Worm (Caenorhabditis elegans) whole organism, young adult: ENCODE results near the gene ndg-4.

Source experiments
- B0019.2 ChIP-seq: fragments of 200-800 bp; sonication (Bioruptor generic); conservative IDR thresholded peaks from 2 replicates; pipeline ENCODE4 v1.3.6; 2022; ENCODE audit warnings: missing genetic modification reagents, missing genetic modification characterization, missing compliant biosample characterization
- F10E7.11 ChIP-seq: sonication (generic microtip); optimal IDR thresholded peaks from 2 replicates; lab custom pipeline; 2017; ENCODE audit warnings: mild to moderate bottlenecking, missing genetic modification characterization, moderate library complexity, missing compliant biosample characterization
- F23B12.7 ChIP-seq: sonication (generic microtip); optimal IDR thresholded peaks from 2 replicates; lab custom pipeline; 2017; ENCODE audit warnings: missing genetic modification characterization, mild to moderate bottlenecking, missing compliant biosample characterization, antibody characterized with exemption, moderate library complexity; ENCODE audit not compliant: insufficient read depth
- F57A8.1 ChIP-seq: fragments of 200-800 bp; sonication (Bioruptor generic); optimal IDR thresholded peaks from 2 replicates; lab custom pipeline; 2018; ENCODE audit warnings: mild to moderate bottlenecking, missing genetic modification characterization, moderate library complexity, missing compliant biosample characterization
- K12H6.12 ChIP-seq: fragments of 200-800 bp; sonication (Bioruptor generic); optimal IDR thresholded peaks from 2 replicates; lab custom pipeline; 2018; ENCODE audit warnings: mild to moderate bottlenecking, missing genetic modification characterization, missing compliant biosample characterization
- T07F8.4 ChIP-seq: sonication (generic microtip); optimal IDR thresholded peaks from 2 replicates; lab custom pipeline; 2016; ENCODE audit warnings: mild to moderate bottlenecking, missing genetic modification characterization, moderate library complexity, missing compliant biosample characterization
- Y67H2A.10 ChIP-seq: fragments of 200-800 bp; sonication (Bioruptor generic); conservative IDR thresholded peaks from 2 replicates; pipeline ENCODE4 v1.3.6; 2022; ENCODE audit warnings: missing genetic modification reagents, missing genetic modification characterization, missing compliant biosample characterization
- Y79H2A.3 ChIP-seq: fragments of 200-800 bp; sonication (Bioruptor generic); conservative IDR thresholded peaks from 2 replicates; pipeline ENCODE4 v1.3.6; 2022; ENCODE audit warnings: missing genetic modification reagents, missing genetic modification characterization, missing compliant biosample characterization
- ZK185.1 ChIP-seq: sonication (generic microtip); optimal IDR thresholded peaks from 2 replicates; lab custom pipeline; 2016; ENCODE audit warnings: mild to moderate bottlenecking, missing genetic modification characterization, missing compliant biosample characterization; ENCODE audit not compliant: poor library complexity, severe bottlenecking
- akir-1 ChIP-seq: fragments of 200-800 bp; sonication (Bioruptor generic); optimal IDR thresholded peaks from 2 replicates; lab custom pipeline; 2018; ENCODE audit warnings: mild to moderate bottlenecking, missing genetic modification characterization, moderate library complexity, missing compliant biosample characterization
- aptf-3 ChIP-seq: fragments of 200-800 bp; sonication (Bioruptor generic); IDR thresholded peaks from 2 replicates; pipeline ENCODE4 v1.3.6; 2022; ENCODE audit warnings: missing genetic modification characterization, missing compliant biosample characterization
- athp-1 ChIP-seq: sonication (generic microtip); optimal IDR thresholded peaks from 2 replicates; lab custom pipeline; 2017; ENCODE audit warnings: mild to moderate bottlenecking, missing genetic modification characterization, missing compliant biosample characterization
- ceh-100 ChIP-seq: fragments of 200-800 bp; sonication (Bioruptor generic); IDR thresholded peaks from 2 replicates; pipeline ENCODE4 v1.3.6; 2022; ENCODE audit warnings: missing genetic modification reagents, missing genetic modification characterization, missing compliant biosample characterization
- ceh-79 ChIP-seq: sonication (generic microtip); optimal IDR thresholded peaks from 2 replicates; lab custom pipeline; 2017; ENCODE audit warnings: mild to moderate bottlenecking, missing genetic modification characterization, missing compliant biosample characterization
- dox-1 ChIP-seq: fragments of 200-800 bp; sonication (Bioruptor generic); IDR thresholded peaks from 2 replicates; pipeline ENCODE4 v1.3.6; 2022; ENCODE audit warnings: missing genetic modification reagents, missing genetic modification characterization, missing compliant biosample characterization
- egl-44 ChIP-seq: fragments of 200-800 bp; sonication (Bioruptor generic); IDR thresholded peaks from 2 replicates; pipeline ENCODE4 v1.3.6; 2022; ENCODE audit warnings: missing genetic modification reagents, missing genetic modification characterization, missing compliant biosample characterization
- fkh-3 ChIP-seq: sonication (generic microtip); optimal IDR thresholded peaks from 2 replicates; lab custom pipeline; 2016; ENCODE audit warnings: mild to moderate bottlenecking, missing genetic modification characterization, missing compliant biosample characterization
- him-1 ChIP-seq: sonication (generic microtip); optimal IDR thresholded peaks from 2 replicates; lab custom pipeline; 2016; ENCODE audit warnings: missing genotype, missing genetic modification reagents, missing genetic modification characterization, missing compliant biosample characterization
- hlh-12 ChIP-seq: sonication (generic microtip); optimal IDR thresholded peaks from 2 replicates; lab custom pipeline; 2016; ENCODE audit warnings: missing genetic modification characterization, missing compliant biosample characterization
- hmg-1.2 ChIP-seq: fragments of 200-800 bp; sonication (Bioruptor generic); IDR thresholded peaks from 2 replicates; pipeline ENCODE4 v1.3.6; 2022; ENCODE audit warnings: missing genetic modification reagents, missing genetic modification characterization, missing compliant biosample characterization
- hrde-1 ChIP-seq: sonication (generic microtip); optimal IDR thresholded peaks from 2 replicates; lab custom pipeline; 2016; ENCODE audit warnings: missing genetic modification characterization, mild to moderate bottlenecking, missing compliant biosample characterization, moderate library complexity, missing genotype, missing genetic modification reagents, borderline replicate concordance
- hsf-1 ChIP-seq: fragments of 200-800 bp; sonication (Bioruptor generic); IDR thresholded peaks from 2 replicates; pipeline ENCODE4 v1.3.6; 2022; ENCODE audit warnings: missing genetic modification reagents, missing genetic modification characterization, missing compliant biosample characterization
- let-607 ChIP-seq, 2 experiments: fragments of 200-800 bp in 1 of 2; sonication (Bioruptor generic) in 1 of 2; sonication (generic microtip) in 1 of 2; optimal IDR thresholded peaks; 2 replicates each; lab custom pipeline; 2016 to 2018; ENCODE audit warnings: mild to moderate bottlenecking in 2 of 2, missing compliant biosample characterization in 2 of 2, missing genetic modification characterization in 2 of 2, moderate library complexity in 2 of 2, missing genotype in 1 of 2
- lin-26 ChIP-seq: fragments of 200-800 bp; sonication (Bioruptor generic); IDR thresholded peaks from 2 replicates; pipeline ENCODE4 v1.3.6; 2022; ENCODE audit warnings: missing genetic modification reagents, missing genetic modification characterization, missing compliant biosample characterization
- lin-35 ChIP-seq, 3 experiments: fragments of 150-350 bp in 2 of 3; sonication (generic microtip) in 1 of 3; optimal IDR thresholded peaks; 2 replicates each; lab custom pipeline; 2014 to 2018; ENCODE audit warnings: missing biosample characterization in 3 of 3, missing genetic modification characterization in 3 of 3, missing genetic modification reagents in 3 of 3
- lin-40 ChIP-seq: sonication (generic microtip); optimal IDR thresholded peaks from 2 replicates; lab custom pipeline; 2016; ENCODE audit warnings: missing genetic modification characterization, mild to moderate bottlenecking, missing compliant biosample characterization, missing genotype, missing genetic modification reagents
- lin-54 ChIP-seq: fragments of 200-800 bp; sonication (Bioruptor generic); optimal IDR thresholded peaks from 2 replicates; lab custom pipeline; 2018; ENCODE audit warnings: mild to moderate bottlenecking, missing genetic modification characterization, missing compliant biosample characterization
- lsl-1 ChIP-seq: fragments of 200-800 bp; sonication (Bioruptor generic); optimal IDR thresholded peaks from 2 replicates; lab custom pipeline; 2018; ENCODE audit warnings: mild to moderate bottlenecking, missing genetic modification characterization, moderate library complexity, missing compliant biosample characterization
- madf-6 ChIP-seq: fragments of 200-800 bp; sonication (Bioruptor generic); IDR thresholded peaks from 2 replicates; pipeline ENCODE4 v1.3.6; 2022; ENCODE audit warnings: missing genetic modification reagents, missing genetic modification characterization, missing compliant biosample characterization
- mel-28 ChIP-seq: sonication (generic microtip); optimal IDR thresholded peaks from 2 replicates; lab custom pipeline; 2016; ENCODE audit warnings: borderline replicate concordance, mild to moderate bottlenecking, missing genetic modification characterization, missing compliant biosample characterization
- nfyb-1 ChIP-seq: fragments of 200-800 bp; sonication (Bioruptor generic); IDR thresholded peaks from 2 replicates; pipeline ENCODE4 v1.3.6; 2022; ENCODE audit warnings: missing genetic modification reagents, missing genetic modification characterization, missing compliant biosample characterization
- repo-1 ChIP-seq: sonication (generic microtip); optimal IDR thresholded peaks from 2 replicates; lab custom pipeline; 2017; ENCODE audit warnings: mild to moderate bottlenecking, missing genetic modification characterization, missing compliant biosample characterization
- rpc-1 ChIP-seq, 2 experiments: fragments of 150-350 bp in 1 of 2; sonication (generic microtip) in 1 of 2; optimal IDR thresholded peaks; 2 replicates each; lab custom pipeline; 2014 to 2018; ENCODE audit warnings: missing biosample characterization in 1 of 2, missing genetic modification characterization in 1 of 2, missing genetic modification reagents in 1 of 2, missing genotype in 1 of 2
- sdz-38 ChIP-seq: sonication (generic microtip); optimal IDR thresholded peaks from 2 replicates; lab custom pipeline; 2016; ENCODE audit warnings: missing genotype, missing genetic modification characterization, missing compliant biosample characterization
- snpc-1.3 ChIP-seq: sonication (generic microtip); optimal IDR thresholded peaks from 2 replicates; lab custom pipeline; 2017; ENCODE audit warnings: missing genetic modification characterization, mild to moderate bottlenecking, missing compliant biosample characterization, antibody characterized with exemption, moderate library complexity, missing genotype, missing genetic modification reagents; ENCODE audit not compliant: insufficient read depth
- snpc-4 ChIP-seq, 5 experiments: fragments of 150-350 bp in 1 of 5; sonication (generic microtip) in 4 of 5; optimal IDR thresholded peaks; 2 replicates each; lab custom pipeline; 2014 to 2018; ENCODE audit warnings: missing genetic modification characterization in 5 of 5, missing biosample characterization in 3 of 5, antibody characterized with exemption in 2 of 5, mild to moderate bottlenecking in 2 of 5, missing compliant biosample characterization in 2 of 5, missing genotype in 2 of 5, moderate library complexity in 2 of 5, missing genetic modification reagents in 1 of 5
- sptf-2 ChIP-seq: fragments of 200-800 bp; sonication (Bioruptor generic); optimal IDR thresholded peaks from 2 replicates; lab custom pipeline; 2018; ENCODE audit warnings: mild to moderate bottlenecking, missing genetic modification characterization, missing compliant biosample characterization
- tlf-1 ChIP-seq: fragments of 200-800 bp; sonication (Bioruptor generic); optimal IDR thresholded peaks from 2 replicates; lab custom pipeline; 2018; ENCODE audit warnings: mild to moderate bottlenecking, missing genetic modification characterization, missing compliant biosample characterization
- unc-62 ChIP-seq: fragments of 150-350 bp; optimal IDR thresholded peaks from 2 replicates; lab custom pipeline; 2014; ENCODE audit warnings: missing biosample characterization, missing genetic modification reagents, missing genetic modification characterization
- zim-3 ChIP-seq: sonication (generic microtip); optimal IDR thresholded peaks from 2 replicates; lab custom pipeline; 2017; ENCODE audit warnings: mild to moderate bottlenecking, missing genetic modification characterization, moderate library complexity, missing compliant biosample characterization
- ztf-18 ChIP-seq: sonication (generic microtip); optimal IDR thresholded peaks from 2 replicates; lab custom pipeline; 2016; ENCODE audit warnings: missing genotype, mild to moderate bottlenecking, missing genetic modification characterization, missing compliant biosample characterization
- ztf-26 ChIP-seq: sonication (generic microtip); optimal IDR thresholded peaks from 2 replicates; lab custom pipeline; 2017; ENCODE audit warnings: missing genetic modification characterization, missing compliant biosample characterization
- ztf-6 ChIP-seq: fragments of 200-800 bp; sonication (Bioruptor generic); IDR thresholded peaks from 2 replicates; pipeline ENCODE4 v1.3.6; 2022; ENCODE audit warnings: missing genetic modification reagents, missing genetic modification characterization, missing compliant biosample characterization

The ndg-4 gene

DNA sequence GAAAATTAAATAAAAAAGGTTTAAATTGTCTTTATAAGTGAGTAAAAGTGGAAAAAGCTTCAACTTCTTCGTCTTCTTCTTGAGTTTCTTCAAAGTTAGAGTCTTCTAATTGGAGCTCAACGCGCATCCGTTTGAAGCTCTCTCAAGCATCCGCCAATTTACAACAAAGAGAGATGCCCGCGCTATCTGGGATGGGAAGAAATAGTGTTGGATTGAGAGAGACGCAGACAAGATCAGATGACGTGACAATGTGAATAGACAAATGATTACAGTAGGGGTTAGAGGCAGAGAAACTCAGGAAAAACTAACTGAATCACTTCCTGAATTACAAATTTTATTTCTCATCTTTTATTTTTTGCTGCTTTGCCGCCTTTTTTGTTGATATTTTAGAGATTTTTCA lies 15.8 kb upstream of the ndg-4 start:
- TF ChIP-seq T07F8.4 (tag; lab: Kevin White, UChicago) (no peak), hmg-1.2 (GFP tag; lab: Robert Waterston, UW) (peak; percentile 75), lin-54 (GFP tag; lab: Kevin White, UChicago) (no peak)
- TF ChIP-seq, all 124 proteins: peak for 1

DNA sequence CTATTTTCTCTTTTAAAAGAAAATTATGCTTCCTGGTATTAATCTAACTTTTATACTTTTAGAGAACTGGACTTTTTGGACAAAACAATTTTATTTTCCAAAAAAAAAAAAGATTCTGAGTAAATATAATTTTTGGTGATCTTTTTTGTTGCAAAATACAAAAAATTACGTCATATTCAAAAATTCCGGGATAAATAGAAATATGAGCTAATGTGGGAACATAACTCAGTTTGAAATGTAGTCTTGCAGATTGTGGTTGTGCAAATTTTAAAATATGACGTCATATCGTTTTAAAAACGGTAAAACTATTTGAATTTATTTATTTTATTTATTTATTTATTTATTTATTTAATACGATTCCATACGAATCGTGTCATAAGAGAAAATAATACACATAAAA lies 14.6 kb upstream of the ndg-4 start:
- TF ChIP-seq snpc-1.3 (no peak), fkh-3 (no peak), ZK185.1 (tag; lab: Kevin White, UChicago) (no peak), madf-6 (GFP tag; lab: Robert Waterston, UW) (no peak), lin-35 (GFP tag; optimal IDR thresholded peaks at IDR 0.05; lab: Kevin White, UChicago) (no peak), lin-26 (GFP tag; lab: Robert Waterston, UW) (no peak), nfyb-1 (GFP tag; lab: Robert Waterston, UW) (no peak), aptf-3 (GFP tag; lab: Robert Waterston, UW) (no peak), ceh-79 (no peak), ztf-26 (tag; lab: Kevin White, UChicago) (no peak), ceh-100 (no peak), lsl-1 (no peak), athp-1 (tag; lab: Kevin White, UChicago) (no peak), dox-1 (GFP tag; lab: Robert Waterston, UW) (no peak)
- TF ChIP-seq, all 124 proteins: peak for 0

DNA sequence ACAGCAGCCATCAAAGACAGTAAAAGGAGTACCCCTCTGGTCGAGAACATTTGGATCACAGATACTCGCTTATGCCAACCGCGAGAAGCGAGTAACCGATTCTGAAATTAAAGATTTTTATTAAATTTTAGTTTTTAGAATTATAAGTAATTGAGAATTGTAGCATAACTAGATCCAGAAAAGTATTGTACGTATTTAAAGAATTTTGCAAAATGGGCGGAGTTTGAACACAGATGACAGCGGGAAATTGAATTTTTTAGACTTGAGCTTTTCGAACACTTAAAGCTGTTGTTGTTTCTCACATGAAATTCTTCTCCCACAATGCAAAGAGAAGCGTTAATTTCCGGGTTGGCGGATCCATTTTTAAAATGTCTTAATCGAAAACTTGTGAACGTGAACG lies 10.3 kb upstream of the ndg-4 start, which contains the start of gene ins-17:
Gene ins-17, minus strand, starts transcription at position 101 of the 400 bp plus-strand sequence.
- TF ChIP-seq rpc-1 (optimal IDR thresholded peaks at IDR 0.05; lab: Kevin White, UChicago) (no peak), rpc-1 (tag; optimal IDR thresholded peaks at IDR 0.05; lab: Kevin White, UChicago) (no peak), aptf-3 (GFP tag; lab: Robert Waterston, UW) (no peak), unc-62 (GFP tag; lab: Kevin White, UChicago) (no peak), sptf-2 (no peak), F23B12.7 (tag; lab: Kevin White, UChicago) (no peak), hsf-1 (GFP tag; lab: Robert Waterston, UW) (no peak), lin-40 (tag; lab: Kevin White, UChicago) (no peak), mel-28 (tag; lab: Kevin White, UChicago) (no peak), ztf-26 (tag; lab: Kevin White, UChicago) (no peak), F57A8.1 (no peak), repo-1 (tag; lab: Kevin White, UChicago) (no peak), F10E7.11 (tag; lab: Kevin White, UChicago) (no peak), him-1 (tag; lab: Kevin White, UChicago) (no peak)
- TF ChIP-seq, all 124 proteins: peak for 0

DNA sequence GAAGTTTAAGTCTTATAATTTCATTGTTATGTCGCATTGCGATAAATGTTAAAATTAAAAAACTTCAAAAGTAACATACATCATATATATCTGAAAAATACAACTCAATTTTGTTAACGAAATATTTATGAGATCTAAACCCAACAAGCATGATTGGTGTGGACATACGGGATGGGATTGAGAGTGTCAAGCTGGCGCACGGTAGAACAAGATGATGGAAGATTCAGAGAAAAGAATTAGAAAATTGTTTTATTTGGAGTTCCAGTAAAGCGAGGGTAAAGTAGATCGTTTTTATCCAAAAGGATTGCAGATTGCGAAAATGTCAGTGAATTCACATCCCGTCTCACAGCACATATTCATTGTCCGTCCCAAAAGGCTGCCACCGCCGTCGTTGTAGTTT lies 9.6 kb upstream of the ndg-4 start:
- peak; percentile 23 for TF ChIP-seq zim-3 (tag; lab: Kevin White, UChicago)
- peak; percentile 78 for TF ChIP-seq hrde-1 (tag; lab: Kevin White, UChicago)
- no peak for TF ChIP-seq snpc-4 (GFP tag; optimal IDR thresholded peaks at IDR 0.05; lab: Kevin White, UChicago)
- TF ChIP-seq snpc-4 (tag; optimal IDR thresholded peaks at IDR 0.05; lab: Kevin White, UChicago), result no peak
- TF ChIP-seq lin-40 (tag; lab: Kevin White, UChicago), result no peak
- 0 out of 2 replicates have a peak, but pooled peaks have one; percentile 43 for TF ChIP-seq egl-44
- no peak for TF ChIP-seq K12H6.12 (tag; lab: Kevin White, UChicago)
- TF ChIP-seq ceh-79, result no peak
- TF ChIP-seq ztf-6, result no peak
- TF ChIP-seq sdz-38 (tag; lab: Kevin White, UChicago), result no peak
- TF ChIP-seq Y67H2A.10 (GFP tag; lab: Robert Waterston, UW), result no peak
- TF ChIP-seq tlf-1 (GFP tag; lab: Kevin White, UChicago), result peak; percentile 35
- no peak for TF ChIP-seq ztf-18 (tag; lab: Kevin White, UChicago)
- TF ChIP-seq lin-54 (GFP tag; lab: Kevin White, UChicago), result peak; percentile 77
- TF ChIP-seq let-607 (tag; optimal IDR thresholded peaks at IDR 0.05; lab: Kevin White, UChicago), result no peak
- TF ChIP-seq B0019.2 (GFP tag; lab: Robert Waterston, UW), result no peak
- no peak for TF ChIP-seq akir-1 (GFP tag; lab: Kevin White, UChicago)
- TF ChIP-seq Y79H2A.3 (GFP tag; lab: Robert Waterston, UW), result no peak
- TF ChIP-seq hlh-12 (tag; lab: Kevin White, UChicago), result no peak
